Fruit fly (Drosophila melanogaster) whole organism, pupa: ENCODE data around the gene Inx5.
A peak's percentile ranks its signal among the peaks of the same experiment; 100 is the strongest.

Experiments
- CG10348 ChIP-seq: fragments of 200-800 bp; sonication (Bioruptor generic); IDR thresholded peaks from 2 replicates; pipeline ENCODE4 v1.3.6; 2022; ENCODE audit warnings: missing biosample characterization, missing genetic modification characterization
- CG32121 ChIP-seq: fragments of 200-800 bp; sonication (Bioruptor generic); IDR thresholded peaks from 2 replicates; pipeline ENCODE4 v1.3.6; 2022; ENCODE audit warnings: missing biosample characterization, missing genetic modification characterization
- CG4496 ChIP-seq: fragments of 200-800 bp; sonication (Bioruptor generic); IDR thresholded peaks from 3 replicates; pipeline ENCODE4 v1.3.6; 2022; ENCODE audit warnings: missing biosample characterization, missing genetic modification characterization
- CG8159 ChIP-seq: fragments of 200-800 bp; sonication (Bioruptor generic); optimal IDR thresholded peaks from 3 replicates; lab custom pipeline; 2018; ENCODE audit warnings: missing biosample characterization, mild to moderate bottlenecking, missing genetic modification characterization, moderate library complexity
- CG8301 ChIP-seq: fragments of 200-800 bp; sonication (Bioruptor generic); optimal IDR thresholded peaks from 2 replicates; lab custom pipeline; 2018; ENCODE audit warnings: missing biosample characterization, mild to moderate bottlenecking, missing genetic modification characterization
- CG9948 ChIP-seq: fragments of 200-800 bp; sonication (Bioruptor generic); optimal IDR thresholded peaks from 2 replicates; lab custom pipeline; 2018; ENCODE audit warnings: missing biosample characterization, mild to moderate bottlenecking, missing genetic modification characterization, moderate library complexity
- D1 ChIP-seq: fragments of 200-800 bp; sonication (Bioruptor generic); optimal IDR thresholded peaks from 2 replicates; lab custom pipeline; 2018; ENCODE audit warnings: missing biosample characterization, mild to moderate bottlenecking, missing genetic modification characterization, moderate library complexity
- Pif1A ChIP-seq: fragments of 200-800 bp; sonication (Bioruptor generic); optimal IDR thresholded peaks from 3 replicates; lab custom pipeline; 2016; ENCODE audit warnings: missing biosample characterization, missing genetic modification characterization
- Snoo ChIP-seq: fragments of 200-800 bp; sonication (Bioruptor generic); optimal IDR thresholded peaks from 3 replicates; lab custom pipeline; 2017; ENCODE audit warnings: missing biosample characterization, mild to moderate bottlenecking, missing genetic modification characterization, inconsistent platforms

dm6 chrX:19172955-19173354 is 2.3 kb upstream of the Inx5 start:
- TF ChIP-seq CG8159: peak; percentile 67
- peak; percentile 51 for TF ChIP-seq Pif1A (GFP tag; lab: Kevin White, UChicago)
- no peak for TF ChIP-seq D1
- TF ChIP-seq CG32121 (GFP tag; lab: Robert Waterston, UW): peak; percentile 23; the same call in 1 of the 2 replicates
- TF ChIP-seq CG4496 (GFP tag; lab: Robert Waterston, UW): peak; percentile 66
- peak; percentile 58 for TF ChIP-seq CG9948 (tag; lab: Kevin White, UChicago)
- no peak for TF ChIP-seq CG10348 (GFP tag; lab: Robert Waterston, UW)
- no peak for TF ChIP-seq Snoo (tag; lab: Kevin White, UChicago)
- peak; percentile 38 for TF ChIP-seq CG8301
